Worm (Caenorhabditis elegans) whole organism, L1 larva: ENCODE data around the gene ani-2.

ENCODE experiments used
- alr-1 ChIP-seq: fragments of 200-800 bp; sonication (Bioruptor generic); optimal IDR thresholded peaks from 2 replicates; lab custom pipeline; 2018; ENCODE audit warnings: borderline replicate concordance, mild to moderate bottlenecking, missing genetic modification characterization, missing compliant biosample characterization
- fkh-10 ChIP-seq: sonication (generic microtip); optimal IDR thresholded peaks from 2 replicates; lab custom pipeline; 2017; ENCODE audit warnings: missing biosample characterization, missing genetic modification reagents, missing genetic modification characterization
- hlh-4 ChIP-seq: sonication (generic microtip); optimal IDR thresholded peaks from 2 replicates; lab custom pipeline; 2016; ENCODE audit warnings: mild to moderate bottlenecking, missing genetic modification characterization, missing compliant biosample characterization
- hpl-2 ChIP-seq: fragments of 150-350 bp; optimal IDR thresholded peaks from 2 replicates; lab custom pipeline; 2014; ENCODE audit warnings: missing biosample characterization, missing genetic modification reagents, missing genetic modification characterization
- jun-1 ChIP-seq: fragments of 150-350 bp; optimal IDR thresholded peaks from 2 replicates; lab custom pipeline; 2014; ENCODE audit warnings: missing biosample characterization, missing genetic modification reagents, missing genetic modification characterization
- lin-13 ChIP-seq: fragments of 150-350 bp; optimal IDR thresholded peaks from 2 replicates; lab custom pipeline; 2014; ENCODE audit warnings: missing biosample characterization, missing genetic modification reagents, missing genetic modification characterization
- lin-39 ChIP-seq: fragments of 150-350 bp; optimal IDR thresholded peaks from 2 replicates; lab custom pipeline; 2014; ENCODE audit warnings: missing biosample characterization, missing genetic modification reagents, missing genetic modification characterization
- nhr-237 ChIP-seq: fragments of 150-350 bp; optimal IDR thresholded peaks from 2 replicates; lab custom pipeline; 2014; ENCODE audit warnings: missing biosample characterization, missing genetic modification characterization
- pax-3 ChIP-seq: fragments of 200-800 bp; sonication (Bioruptor generic); optimal IDR thresholded peaks from 2 replicates; lab custom pipeline; 2018; ENCODE audit warnings: mild to moderate bottlenecking, missing genetic modification characterization, moderate library complexity, missing compliant biosample characterization
- sup-37 ChIP-seq: fragments of 200-800 bp; sonication (Bioruptor generic); optimal IDR thresholded peaks from 2 replicates; lab custom pipeline; 2018; ENCODE audit warnings: mild to moderate bottlenecking, missing genetic modification characterization, missing compliant biosample characterization
- tbx-2 ChIP-seq: sonication (generic microtip); optimal IDR thresholded peaks from 2 replicates; lab custom pipeline; 2016; ENCODE audit warnings: missing genetic modification characterization, missing compliant biosample characterization
- zag-1 ChIP-seq: fragments of 150-350 bp; optimal IDR thresholded peaks from 2 replicates; lab custom pipeline; 2014; ENCODE audit warnings: missing biosample characterization, missing genetic modification characterization
- ztf-4 ChIP-seq: fragments of 150-350 bp; optimal IDR thresholded peaks from 2 replicates; lab custom pipeline; 2014; ENCODE audit warnings: missing biosample characterization, missing genetic modification characterization

- TF ChIP-seq fkh-10 = no peak
- TF ChIP-seq ztf-4 (tag; lab: Kevin White, UChicago) = no peak
- no peak for TF ChIP-seq tbx-2
- TF ChIP-seq sup-37 (GFP tag; lab: Kevin White, UChicago) = no peak
- no peak for TF ChIP-seq nhr-237 (tag; lab: Kevin White, UChicago)
- no peak for TF ChIP-seq lin-13 (GFP tag; lab: Kevin White, UChicago)
- no peak for TF ChIP-seq lin-39
- no peak for TF ChIP-seq zag-1 (tag; lab: Kevin White, UChicago)
- no peak for TF ChIP-seq hlh-4
- TF ChIP-seq jun-1 = no peak
- no peak for TF ChIP-seq alr-1 (tag; lab: Kevin White, UChicago)
- no peak for TF ChIP-seq pax-3 (tag; lab: Kevin White, UChicago)
- TF ChIP-seq hpl-2 = no peak
These were observed 28.9 kb upstream of the ani-2 start for ce11 chrII:6394037-6394436.
